Fruit fly (Drosophila melanogaster) whole organism, adult: ENCODE data around the gene Sdic2.
"Not testable (repeated sequence)": the region's sequence is repeated elsewhere in the genome, so short reads cannot be mapped to it uniquely, and the experiment has no call there.

Source experiments
- CG12768 ChIP-seq: fragments of 200-800 bp; sonication (Bioruptor generic); optimal IDR thresholded peaks from 2 replicates; lab custom pipeline; 2017; ENCODE audit warnings: missing biosample characterization, missing genetic modification characterization, mild to moderate bottlenecking, moderate library complexity, missing genetic modification reagents
- CG1620 ChIP-seq: fragments of 200-800 bp; sonication (Bioruptor generic); optimal IDR thresholded peaks from 2 replicates; lab custom pipeline; 2016; ENCODE audit warnings: missing biosample characterization, missing genetic modification characterization
- CG33017 ChIP-seq: fragments of 200-800 bp; sonication (Bioruptor generic); optimal IDR thresholded peaks from 2 replicates; lab custom pipeline; 2018; ENCODE audit warnings: missing biosample characterization, mild to moderate bottlenecking, missing genetic modification characterization, moderate library complexity
- CG7045 ChIP-seq: fragments of 200-800 bp; sonication (Bioruptor generic); optimal IDR thresholded peaks from 2 replicates; lab custom pipeline; 2017; ENCODE audit warnings: missing biosample characterization, mild to moderate bottlenecking, missing genetic modification characterization
- CG7101 ChIP-seq: fragments of 200-800 bp; sonication (Bioruptor generic); optimal IDR thresholded peaks from 2 replicates; lab custom pipeline; 2018; ENCODE audit warnings: missing biosample characterization, mild to moderate bottlenecking, missing genetic modification characterization, moderate library complexity
- Clk ChIP-seq: fragments of 200-800 bp; sonication (Bioruptor generic); optimal IDR thresholded peaks from 2 replicates; lab custom pipeline; 2017; ENCODE audit warnings: missing biosample characterization, missing genetic modification characterization
- Hr96 ChIP-seq: fragments of 200-800 bp; sonication (Bioruptor generic); optimal IDR thresholded peaks from 2 replicates; lab custom pipeline; 2016; ENCODE audit warnings: missing biosample characterization, missing genetic modification characterization
- bab1 ChIP-seq: fragments of 200-800 bp; sonication (Bioruptor generic); optimal IDR thresholded peaks from 3 replicates; lab custom pipeline; 2019; ENCODE audit warnings: missing biosample characterization, mild to moderate bottlenecking, missing genetic modification characterization, moderate library complexity
- cic ChIP-seq: fragments of 200-800 bp; sonication (Bioruptor generic); optimal IDR thresholded peaks from 2 replicates; lab custom pipeline; 2017; ENCODE audit warnings: missing biosample characterization, mild to moderate bottlenecking, missing genetic modification characterization, moderate library complexity
- cnc ChIP-seq, 2 experiments: fragments of >200 bp; optimal IDR thresholded peaks; 2 replicates each; lab custom pipeline; 2017
- kay ChIP-seq: fragments of 200-800 bp; sonication (Bioruptor generic); peaks from one replicate; lab custom pipeline; 2016; ENCODE audit warnings: missing biosample characterization, missing genetic modification characterization, borderline replicate concordance
- ovo ChIP-seq: fragments of 200-800 bp; sonication (Bioruptor generic); optimal IDR thresholded peaks from 2 replicates; lab custom pipeline; 2016; ENCODE audit warnings: missing biosample characterization, missing genetic modification characterization
- pad ChIP-seq: fragments of 200-800 bp; sonication (Bioruptor generic); optimal IDR thresholded peaks from 3 replicates; lab custom pipeline; 2017; ENCODE audit warnings: missing biosample characterization, missing genetic modification characterization, mild to moderate bottlenecking, moderate library complexity, missing genetic modification reagents

DNA sequence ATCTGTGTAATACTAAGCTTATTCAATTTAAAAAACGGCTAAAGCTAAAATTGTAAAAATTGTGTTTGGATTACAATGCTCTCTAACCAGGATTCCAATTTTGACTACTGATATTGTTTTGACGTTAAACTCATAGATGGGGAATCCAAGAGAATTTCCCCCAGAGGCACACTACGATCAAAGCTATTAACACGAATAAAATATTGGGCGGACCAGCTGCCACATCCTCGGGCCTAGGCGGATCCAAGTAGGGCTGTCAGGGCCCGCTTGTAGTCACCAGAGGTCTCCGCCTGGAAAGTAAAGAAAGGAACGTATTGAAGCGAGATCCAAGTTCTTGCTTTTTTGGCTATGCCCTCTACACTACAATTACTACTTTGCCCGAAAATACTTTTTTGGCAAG, 7.8 kb upstream of the Sdic2 start, which contains the start of gene Sdic3:
- not testable (repeated sequence) for TF ChIP-seq cic (GFP tag; lab: Kevin White, UChicago); CG7101 (tag; lab: Kevin White, UChicago); pad; bab1; ovo; Clk (GFP tag; lab: Kevin White, UChicago); CG12768 (GFP tag; lab: Kevin White, UChicago); CG33017 (tag; lab: Kevin White, UChicago); Hr96 (GFP tag; lab: Kevin White, UChicago); CG7045 (GFP tag; lab: Kevin White, UChicago); cnc (optimal IDR thresholded peaks at IDR 0.05; lab: Kevin White, UChicago); CG1620 (GFP tag; lab: Kevin White, UChicago); kay (GFP tag; lab: Kevin White, UChicago)
